Fruit fly (Drosophila melanogaster) whole organism, embryonic: ENCODE data around the gene SPR.

ENCODE experiments used
- Adf1 ChIP-seq: fragments of 200-800 bp; sonication (Bioruptor generic); IDR thresholded peaks from 2 replicates; pipeline ENCODE4 v1.3.6; 2022; ENCODE audit warnings: missing biosample characterization, missing genetic modification characterization
- BEAF-32 ChIP-seq: fragments of 200-800 bp; sonication (Bioruptor generic); optimal IDR thresholded peaks from 3 replicates; lab custom pipeline; 2017; ENCODE audit warnings: missing biosample characterization, missing genetic modification characterization, mild to moderate bottlenecking, moderate library complexity, missing genetic modification reagents
- CG10959 ChIP-seq: fragments of 200-800 bp; sonication (Bioruptor generic); IDR thresholded peaks from 2 replicates; pipeline ENCODE4 v1.3.6; 2022; ENCODE audit warnings: missing biosample characterization, missing genetic modification characterization
- CG11398 ChIP-seq: fragments of 200-800 bp; sonication (Bioruptor generic); optimal IDR thresholded peaks from 2 replicates; lab custom pipeline; 2016; ENCODE audit warnings: missing biosample characterization, missing genetic modification characterization
- CG12299 ChIP-seq: fragments of 200-800 bp; sonication (Bioruptor generic); optimal IDR thresholded peaks from 2 replicates; lab custom pipeline; 2018; ENCODE audit warnings: missing biosample characterization, mild to moderate bottlenecking, missing genetic modification characterization
- CG16813 ChIP-seq: fragments of 200-800 bp; sonication (Bioruptor generic); IDR thresholded peaks from 3 replicates; pipeline ENCODE4 v1.3.6; 2022; ENCODE audit warnings: missing biosample characterization, missing genetic modification characterization; ENCODE audit not compliant: partially characterized antibody
- CG2678 ChIP-seq: fragments of 200-800 bp; sonication (Bioruptor generic); optimal IDR thresholded peaks from 3 replicates; lab custom pipeline; 2019; ENCODE audit warnings: missing biosample characterization, mild to moderate bottlenecking, missing genetic modification characterization, moderate library complexity
- CG2875 ChIP-seq: fragments of 200-800 bp; sonication (Bioruptor generic); optimal IDR thresholded peaks from 2 replicates; lab custom pipeline; 2017; ENCODE audit warnings: missing biosample characterization, mild to moderate bottlenecking, missing genetic modification characterization, missing genetic modification reagents
- CG30403 ChIP-seq: fragments of 200-800 bp; sonication (Bioruptor generic); optimal IDR thresholded peaks from 3 replicates; lab custom pipeline; 2016; ENCODE audit warnings: missing biosample characterization, missing genetic modification characterization
- CG34376 ChIP-seq: fragments of 200-800 bp; sonication (Bioruptor generic); optimal IDR thresholded peaks from 2 replicates; lab custom pipeline; 2018; ENCODE audit warnings: missing biosample characterization, mild to moderate bottlenecking, missing genetic modification characterization
- CG4424 ChIP-seq: fragments of 200-800 bp; sonication (Bioruptor generic); optimal IDR thresholded peaks from 3 replicates; lab custom pipeline; 2016; ENCODE audit warnings: missing biosample characterization, missing genetic modification characterization
- CG4854 ChIP-seq: fragments of 200-800 bp; sonication (Bioruptor generic); optimal IDR thresholded peaks from 2 replicates; lab custom pipeline; 2016; ENCODE audit warnings: missing biosample characterization, missing genetic modification characterization, inconsistent platforms
- CG7786 ChIP-seq: fragments of 200-800 bp; sonication (Bioruptor generic); optimal IDR thresholded peaks from 2 replicates; lab custom pipeline; 2016; ENCODE audit warnings: missing biosample characterization, missing genetic modification characterization
- CG7963 ChIP-seq: fragments of 200-800 bp; sonication (Bioruptor generic); IDR thresholded peaks from 3 replicates; pipeline ENCODE4 v1.3.6; 2022; ENCODE audit warnings: missing biosample characterization, missing genetic modification characterization; ENCODE audit not compliant: partially characterized antibody
- CG8765 ChIP-seq: fragments of 200-800 bp; sonication (Bioruptor generic); IDR thresholded peaks from 2 replicates; pipeline ENCODE4 v1.3.6; 2022; ENCODE audit warnings: missing biosample characterization, missing genetic modification characterization
- CHES-1-like ChIP-seq: fragments of 200-800 bp; sonication (Bioruptor generic); optimal IDR thresholded peaks from 2 replicates; lab custom pipeline; 2016; ENCODE audit warnings: missing biosample characterization, missing genetic modification characterization
- CrebB ChIP-seq: fragments of 200-800 bp; sonication (Bioruptor generic); optimal IDR thresholded peaks from 3 replicates; lab custom pipeline; 2018; ENCODE audit warnings: missing biosample characterization, mild to moderate bottlenecking, missing genetic modification characterization
- ERR ChIP-seq: fragments of 200-800 bp; sonication (Bioruptor generic); optimal IDR thresholded peaks from 2 replicates; lab custom pipeline; 2016; ENCODE audit warnings: missing biosample characterization, missing genetic modification characterization
- Hand ChIP-seq: fragments of 200-800 bp; sonication (Bioruptor generic); optimal IDR thresholded peaks from 2 replicates; lab custom pipeline; 2017; ENCODE audit warnings: mild to moderate bottlenecking, missing biosample characterization, missing genetic modification reagents, missing genetic modification characterization
- Hey ChIP-seq: fragments of 200-800 bp; sonication (Bioruptor generic); optimal IDR thresholded peaks from 3 replicates; lab custom pipeline; 2018; ENCODE audit warnings: missing biosample characterization, mild to moderate bottlenecking, missing genetic modification characterization
- Hmx ChIP-seq: fragments of 200-800 bp; sonication (Bioruptor generic); optimal IDR thresholded peaks from 2 replicates; lab custom pipeline; 2016; ENCODE audit warnings: missing biosample characterization, missing genetic modification characterization
- Hr51 ChIP-seq, 2 experiments: fragments of 200-800 bp; sonication (Bioruptor generic); optimal IDR thresholded peaks; 2 replicates in 1 of 2; 3 replicates in 1 of 2; lab custom pipeline; 2016 to 2018; ENCODE audit warnings: missing biosample characterization in 2 of 2, missing genetic modification characterization in 2 of 2, mild to moderate bottlenecking in 1 of 2, moderate library complexity in 1 of 2
- Lpt ChIP-seq: fragments of >200 bp; optimal IDR thresholded peaks from 2 replicates; lab custom pipeline; 2018; ENCODE audit warnings: missing biosample characterization, missing genetic modification characterization
- MBD-R2 ChIP-seq: fragments of 200-800 bp; sonication (Bioruptor generic); IDR thresholded peaks from 2 replicates; pipeline ENCODE4 v1.3.6; 2022; ENCODE audit warnings: missing biosample characterization, missing genetic modification characterization
- MTF-1 ChIP-seq: fragments of 200-800 bp; sonication (Bioruptor generic); optimal IDR thresholded peaks from 2 replicates; lab custom pipeline; 2018; ENCODE audit warnings: missing biosample characterization, mild to moderate bottlenecking, missing genetic modification characterization, borderline replicate concordance
- NK7.1 ChIP-seq: fragments of 200-800 bp; sonication (Bioruptor generic); optimal IDR thresholded peaks from 3 replicates; lab custom pipeline; 2016; ENCODE audit warnings: missing biosample characterization, missing genetic modification characterization
- Scr ChIP-seq: fragments of 200-800 bp; sonication (Bioruptor generic); IDR thresholded peaks from 2 replicates; pipeline ENCODE4 v1.3.6; 2022; ENCODE audit warnings: missing biosample characterization, missing genetic modification characterization; ENCODE audit not compliant: partially characterized antibody
- Sin3A ChIP-seq: fragments of >200 bp; optimal IDR thresholded peaks from 2 replicates; lab custom pipeline; 2018
- Stat92E ChIP-seq, 3 experiments: fragments of >200 bp in 2 of 3; fragments of 200-800 bp in 1 of 3; sonication (Bioruptor generic) in 1 of 3; optimal IDR thresholded peaks; 2 replicates each; lab custom pipeline; 2017 to 2019; ENCODE audit warnings: missing biosample characterization in 3 of 3, missing genetic modification characterization in 3 of 3, mild to moderate bottlenecking in 1 of 3, moderate library complexity in 1 of 3
- aop ChIP-seq: fragments of 200-800 bp; sonication (Bioruptor generic); IDR thresholded peaks from 2 replicates; pipeline ENCODE4 v1.3.6; 2022; ENCODE audit warnings: missing biosample characterization, missing genetic modification characterization
- corto ChIP-seq: fragments of 200-800 bp; sonication (Bioruptor generic); optimal IDR thresholded peaks from 2 replicates; lab custom pipeline; 2016; ENCODE audit warnings: missing biosample characterization, mild to moderate bottlenecking, missing genetic modification characterization, moderate library complexity
- crc ChIP-seq: fragments of 200-800 bp; sonication (Bioruptor generic); optimal IDR thresholded peaks from 2 replicates; lab custom pipeline; 2016; ENCODE audit warnings: missing biosample characterization, missing genetic modification characterization
- crp ChIP-seq, 2 experiments: fragments of 200-800 bp; sonication (Bioruptor generic); optimal IDR thresholded peaks; 2 replicates in 1 of 2; 3 replicates in 1 of 2; lab custom pipeline; 2017; ENCODE audit warnings: missing biosample characterization in 2 of 2, missing genetic modification characterization in 2 of 2, mild to moderate bottlenecking in 1 of 2, moderate library complexity in 1 of 2
- dan ChIP-seq: fragments of 200-800 bp; sonication (Bioruptor generic); IDR thresholded peaks from 2 replicates; pipeline ENCODE4 v1.3.6; 2022; ENCODE audit warnings: missing biosample characterization, missing genetic modification characterization
- dmrt99B ChIP-seq: fragments of 200-800 bp; sonication (Bioruptor generic); optimal IDR thresholded peaks from 2 replicates; lab custom pipeline; 2018; ENCODE audit warnings: missing biosample characterization, mild to moderate bottlenecking, missing genetic modification characterization, moderate library complexity
- dysf ChIP-seq: fragments of 200-800 bp; sonication (Bioruptor generic); IDR thresholded peaks from 3 replicates; pipeline ENCODE4 v1.3.6; 2022; ENCODE audit warnings: missing biosample characterization, missing genetic modification characterization
- gfzf ChIP-seq: fragments of 200-800 bp; sonication (Bioruptor generic); optimal IDR thresholded peaks from 2 replicates; lab custom pipeline; 2016; ENCODE audit warnings: missing biosample characterization, mild to moderate bottlenecking, missing genetic modification characterization, moderate library complexity
- grn ChIP-seq: fragments of 200-800 bp; sonication (Bioruptor generic); optimal IDR thresholded peaks from 3 replicates; lab custom pipeline; 2017; ENCODE audit warnings: missing biosample characterization, missing genetic modification characterization
- knrl ChIP-seq: fragments of 200-800 bp; sonication (Bioruptor generic); IDR thresholded peaks from 3 replicates; pipeline ENCODE4 v1.3.6; 2022; ENCODE audit warnings: missing biosample characterization, missing genetic modification characterization; ENCODE audit not compliant: partially characterized antibody
- onecut ChIP-seq: fragments of 200-800 bp; sonication (Bioruptor generic); IDR thresholded peaks from 2 replicates; pipeline ENCODE4 v1.3.6; 2022; ENCODE audit warnings: missing biosample characterization, missing genetic modification characterization
- prd ChIP-seq, 3 experiments: fragments of >200 bp in 2 of 3; fragments of 200-800 bp in 1 of 3; sonication (Bioruptor generic) in 1 of 3; optimal IDR thresholded peaks in 2 of 3; IDR thresholded peaks in 1 of 3; 2 replicates in 2 of 3; 3 replicates in 1 of 3; pipeline versions ENCODE4 v1.3.6 to Lab custom; 2017 to 2022; ENCODE audit warnings: missing biosample characterization in 1 of 3, missing genetic modification characterization in 1 of 3
- pum ChIP-seq: fragments of 200-800 bp; sonication (Bioruptor generic); optimal IDR thresholded peaks from 2 replicates; lab custom pipeline; 2016; ENCODE audit warnings: missing biosample characterization, missing genetic modification characterization
- ranshi ChIP-seq: fragments of 200-800 bp; sonication (Bioruptor generic); IDR thresholded peaks from 2 replicates; pipeline ENCODE4 v1.3.6; 2022; ENCODE audit warnings: missing biosample characterization, missing genetic modification characterization
- salm ChIP-seq: fragments of 200-800 bp; sonication (Bioruptor generic); optimal IDR thresholded peaks from 2 replicates; lab custom pipeline; 2018; ENCODE audit warnings: missing biosample characterization, mild to moderate bottlenecking, missing genetic modification characterization
- sna ChIP-seq: fragments of 200-800 bp; sonication (Bioruptor generic); IDR thresholded peaks from 2 replicates; pipeline ENCODE4 v1.3.6; 2022; ENCODE audit warnings: missing biosample characterization, missing genetic modification characterization; ENCODE audit not compliant: partially characterized antibody
- stc ChIP-seq: fragments of 200-800 bp; sonication (Bioruptor generic); IDR thresholded peaks from 2 replicates; pipeline ENCODE4 v1.3.6; 2022; ENCODE audit warnings: missing biosample characterization, missing genetic modification characterization
- usp ChIP-seq: fragments of >200 bp; optimal IDR thresholded peaks from 2 replicates; lab custom pipeline; 2017; ENCODE audit warnings: missing biosample characterization, missing genetic modification characterization
- vvl ChIP-seq: fragments of 200-800 bp; sonication (Bioruptor generic); IDR thresholded peaks from 2 replicates; pipeline ENCODE4 v1.3.6; 2022; ENCODE audit warnings: missing biosample characterization, missing genetic modification characterization

Gene SPR

DNA sequence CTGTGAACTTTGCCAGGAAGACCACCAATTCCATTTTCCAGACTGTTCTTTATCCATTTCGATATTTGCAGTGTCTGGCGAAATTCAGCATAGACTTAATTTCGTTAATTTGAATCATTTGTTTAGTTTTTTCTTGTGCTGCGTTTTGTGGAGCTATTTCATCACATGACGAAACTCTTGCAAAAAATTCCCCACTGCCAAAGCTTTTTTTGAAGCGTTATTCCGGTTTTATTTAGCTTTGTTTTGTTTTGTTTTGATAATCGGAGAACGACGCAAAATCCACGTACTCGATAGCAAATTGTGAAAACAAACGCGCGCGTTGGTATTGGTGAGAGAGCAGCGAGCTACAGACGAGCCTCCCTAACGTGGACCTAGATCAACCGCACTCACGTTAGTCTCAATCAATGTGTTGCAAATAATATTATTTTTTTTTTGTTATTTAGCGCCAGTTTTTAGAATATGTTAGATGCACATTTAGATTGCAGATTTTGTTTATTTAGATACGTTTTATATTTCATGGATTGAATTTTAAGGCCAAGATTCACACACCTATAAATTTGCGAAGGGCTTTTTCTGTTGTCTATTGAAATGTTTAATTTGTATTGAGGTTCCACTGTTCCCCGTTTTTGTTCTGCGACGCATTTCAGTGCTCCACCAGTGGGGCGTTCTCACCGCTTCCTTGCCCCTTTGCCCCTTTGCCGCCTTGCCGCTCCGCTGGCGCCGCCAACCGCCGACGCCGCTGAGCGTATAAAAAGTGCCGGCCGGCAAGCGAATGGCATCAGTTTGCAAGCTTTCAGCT, 16.5 kb upstream of the SPR start (continued):
- TF ChIP-seq Stat92E (GFP tag; optimal IDR thresholded peaks at IDR 0.05; lab: Kevin White, UChicago), result no peak
- TF ChIP-seq CG10959 (GFP tag; lab: Robert Waterston, UW), result no peak
- TF ChIP-seq MBD-R2, result peak; percentile 61; the same call in 1 of the 2 replicates
- peak; percentile 89 for TF ChIP-seq CG30403 (GFP tag; lab: Kevin White, UChicago)
- no peak for TF ChIP-seq grn (GFP tag; lab: Kevin White, UChicago)
- TF ChIP-seq stc (GFP tag; lab: Robert Waterston, UW), result peak; percentile 78
- TF ChIP-seq NK7.1, result peak; percentile 51
- no peak for TF ChIP-seq Lpt (GFP tag; lab: Kevin White, UChicago)
- peak; percentile 52 to 84 for TF ChIP-seq Hr51 (GFP tag; optimal IDR thresholded peaks at IDR 0.05; lab: Kevin White, UChicago)
- no peak for TF ChIP-seq dan (GFP tag; lab: Robert Waterston, UW)
- TF ChIP-seq ranshi (GFP tag; lab: Robert Waterston, UW), result peak; percentile 69; the same call in 1 of the 2 replicates
- TF ChIP-seq Hmx (GFP tag; lab: Kevin White, UChicago), result peak; percentile 67
- TF ChIP-seq gfzf (GFP tag; lab: Kevin White, UChicago), result no peak
- peak; percentile 39 for TF ChIP-seq CG4854 (GFP tag; lab: Kevin White, UChicago)
- peak; percentile 73 for TF ChIP-seq CG4424 (GFP tag; lab: Kevin White, UChicago)
- peak; percentile 64 for TF ChIP-seq onecut
- TF ChIP-seq CG8765 (GFP tag; lab: Robert Waterston, UW), result peak; percentile 25; the same call in 1 of the 2 replicates
- no peak for TF ChIP-seq Hey
- TF ChIP-seq CG7786, result peak; percentile 75
- TF ChIP-seq CG7963, result no peak
- peak; percentile 33 for TF ChIP-seq corto
- TF ChIP-seq CG12299 (tag; lab: Kevin White, UChicago), result peak; percentile 74
- peak; percentile 32 for TF ChIP-seq CG2875 (GFP tag; lab: Kevin White, UChicago)
- TF ChIP-seq CG16813 (GFP tag; lab: Robert Waterston, UW), result no peak
- TF ChIP-seq Hand (GFP tag; lab: Kevin White, UChicago), result peak; percentile 78
- TF ChIP-seq ERR, result peak; percentile 43
- TF ChIP-seq knrl (GFP tag; lab: Robert Waterston, UW), result no peak
- peak; percentile 86 for TF ChIP-seq Adf1 (GFP tag; lab: Robert Waterston, UW)
- peak; percentile 90 for TF ChIP-seq CG34376 (GFP tag; lab: Kevin White, UChicago)
- TF ChIP-seq vvl (GFP tag; lab: Robert Waterston, UW), result peak; percentile 76
- TF ChIP-seq CG2678 (tag; lab: Kevin White, UChicago), result peak; percentile 91
- no peak for TF ChIP-seq sna (GFP tag; lab: Robert Waterston, UW)
- TF ChIP-seq dmrt99B (tag; lab: Kevin White, UChicago), result peak; percentile 82
- TF ChIP-seq dysf, result peak; percentile 90
- no peak for TF ChIP-seq Sin3A
- TF ChIP-seq aop (GFP tag; lab: Robert Waterston, UW), result no peak
- TF ChIP-seq pum (GFP tag; lab: Kevin White, UChicago), result peak; percentile 61
- no peak for TF ChIP-seq MTF-1 (GFP tag; lab: Kevin White, UChicago)
- TF ChIP-seq CrebB (tag; lab: Kevin White, UChicago), result peak; percentile 64
- peak; percentile 32 for TF ChIP-seq salm (tag; lab: Kevin White, UChicago)
- no peak for TF ChIP-seq BEAF-32 (GFP tag; lab: Kevin White, UChicago)
- peak; percentile 34 for TF ChIP-seq crc (GFP tag; lab: Kevin White, UChicago)
- no peak for TF ChIP-seq usp (GFP tag; lab: Kevin White, UChicago)
- TF ChIP-seq CHES-1-like, result peak; percentile 85
- TF ChIP-seq CG11398 (GFP tag; lab: Kevin White, UChicago), result peak; percentile 59
- no peak for TF ChIP-seq Scr
- TF ChIP-seq prd (optimal IDR thresholded peaks at IDR 0.05; lab: Kevin White, UChicago), result no peak
- peak; percentile 84 for TF ChIP-seq prd (GFP tag; IDR thresholded peaks at IDR 0.05; lab: Robert Waterston, UW)
- TF ChIP-seq crp (GFP tag; optimal IDR thresholded peaks at IDR 0.05; lab: Kevin White, UChicago), result peak in 1 of 2 experiments; percentile 24
